Worm (Caenorhabditis elegans) whole organism, L2 larva: ENCODE measurements around the gene C04F5.8.

Experiments
- F13H6.1 ChIP-seq: sonication (generic microtip); optimal IDR thresholded peaks from 2 replicates; lab custom pipeline; 2016; ENCODE audit warnings: missing genetic modification characterization, missing compliant biosample characterization
- Y55F3AM.14 ChIP-seq: fragments of 200-800 bp; sonication (Bioruptor generic); optimal IDR thresholded peaks from 2 replicates; lab custom pipeline; 2018; ENCODE audit warnings: mild to moderate bottlenecking, missing genetic modification characterization, missing compliant biosample characterization
- ZK546.5 ChIP-seq: sonication (generic microtip); optimal IDR thresholded peaks from 2 replicates; lab custom pipeline; 2017; ENCODE audit warnings: missing biosample characterization, missing genetic modification characterization
- alr-1 ChIP-seq: fragments of 150-350 bp; optimal IDR thresholded peaks from 2 replicates; lab custom pipeline; 2014; ENCODE audit warnings: missing biosample characterization, missing genetic modification characterization
- aly-2 ChIP-seq: fragments of 150-350 bp; optimal IDR thresholded peaks from 2 replicates; lab custom pipeline; 2014; ENCODE audit warnings: missing biosample characterization, missing genetic modification characterization
- ama-1 ChIP-seq: fragments of 150-350 bp; optimal IDR thresholded peaks from 2 replicates; lab custom pipeline; 2018; ENCODE audit warnings: inconsistent platforms
- blmp-1 ChIP-seq: sonication (generic microtip); optimal IDR thresholded peaks from 2 replicates; lab custom pipeline; 2017; ENCODE audit warnings: missing genetic modification characterization, mild to moderate bottlenecking, missing compliant biosample characterization, antibody characterized with exemption, moderate library complexity; ENCODE audit not compliant: insufficient read depth
- ceh-16 ChIP-seq: fragments of 150-350 bp; optimal IDR thresholded peaks from 2 replicates; lab custom pipeline; 2014; ENCODE audit warnings: missing biosample characterization, missing genetic modification characterization
- ceh-82 ChIP-seq: fragments of 150-350 bp; optimal IDR thresholded peaks from 2 replicates; lab custom pipeline; 2014; ENCODE audit warnings: missing biosample characterization, missing genetic modification characterization
- crh-2 ChIP-seq: sonication (generic microtip); optimal IDR thresholded peaks from 2 replicates; lab custom pipeline; 2017; ENCODE audit warnings: missing biosample characterization, missing genetic modification characterization
- egl-27 ChIP-seq: sonication (generic microtip); optimal IDR thresholded peaks from 3 replicates; lab custom pipeline; 2017; ENCODE audit warnings: missing biosample characterization, missing genetic modification reagents, missing genetic modification characterization
- elt-1 ChIP-seq: fragments of 150-350 bp; optimal IDR thresholded peaks from 2 replicates; lab custom pipeline; 2014; ENCODE audit warnings: missing biosample characterization, missing genetic modification characterization
- fos-1 ChIP-seq: fragments of 150-350 bp; optimal IDR thresholded peaks from 2 replicates; lab custom pipeline; 2014; ENCODE audit warnings: missing biosample characterization, missing genetic modification characterization
- gmeb-1 ChIP-seq: fragments of 150-350 bp; optimal IDR thresholded peaks from 2 replicates; lab custom pipeline; 2014; ENCODE audit warnings: missing biosample characterization, missing genetic modification characterization
- lin-11 ChIP-seq: fragments of 150-350 bp; sonication (generic microtip); optimal IDR thresholded peaks from 2 replicates; lab custom pipeline; 2014; ENCODE audit warnings: missing biosample characterization, missing genetic modification characterization, inconsistent platforms, mixed read lengths
- lin-13 ChIP-seq: fragments of 150-350 bp; optimal IDR thresholded peaks from 2 replicates; lab custom pipeline; 2014; ENCODE audit warnings: missing biosample characterization, missing genetic modification reagents, missing genetic modification characterization
- lin-39 ChIP-seq: fragments of 150-350 bp; optimal IDR thresholded peaks from 2 replicates; lab custom pipeline; 2014; ENCODE audit warnings: missing biosample characterization, missing genetic modification reagents, missing genetic modification characterization
- lsy-2 ChIP-seq, 2 experiments: fragments of 150-350 bp in 1 of 2; sonication (generic microtip) in 1 of 2; optimal IDR thresholded peaks; 2 replicates each; lab custom pipeline; 2014 to 2017; ENCODE audit warnings: missing biosample characterization in 2 of 2, missing genetic modification characterization in 2 of 2
- mbf-1 ChIP-seq: sonication (generic microtip); optimal IDR thresholded peaks from 2 replicates; lab custom pipeline; 2017; ENCODE audit warnings: missing biosample characterization, missing genetic modification characterization
- mdl-1 ChIP-seq, 2 experiments: fragments of 150-350 bp in 1 of 2; sonication (generic microtip) in 1 of 2; optimal IDR thresholded peaks; 2 replicates each; lab custom pipeline; 2017; ENCODE audit warnings: missing biosample characterization in 2 of 2, missing genetic modification characterization in 2 of 2
- nhr-10 ChIP-seq: sonication (generic microtip); optimal IDR thresholded peaks from 2 replicates; lab custom pipeline; 2017; ENCODE audit warnings: missing biosample characterization, missing genetic modification characterization
- nhr-11 ChIP-seq: fragments of 150-350 bp; optimal IDR thresholded peaks from 2 replicates; lab custom pipeline; 2014; ENCODE audit warnings: missing biosample characterization, missing genetic modification characterization
- nhr-12 ChIP-seq: fragments of 150-350 bp; optimal IDR thresholded peaks from 2 replicates; lab custom pipeline; 2014; ENCODE audit warnings: missing biosample characterization, missing genetic modification characterization
- nhr-129 ChIP-seq: fragments of 150-350 bp; optimal IDR thresholded peaks from 2 replicates; lab custom pipeline; 2014; ENCODE audit warnings: missing biosample characterization, missing genetic modification characterization
- nhr-21 ChIP-seq: fragments of 150-350 bp; optimal IDR thresholded peaks from 2 replicates; lab custom pipeline; 2014; ENCODE audit warnings: missing biosample characterization, missing genetic modification characterization
- nhr-237 ChIP-seq: fragments of 150-350 bp; optimal IDR thresholded peaks from 2 replicates; lab custom pipeline; 2014; ENCODE audit warnings: missing biosample characterization, missing genetic modification characterization
- nhr-25 ChIP-seq: fragments of 150-350 bp; sonication (generic microtip); optimal IDR thresholded peaks from 3 replicates; lab custom pipeline; 2014; ENCODE audit warnings: missing biosample characterization, missing genetic modification characterization
- nhr-6 ChIP-seq: fragments of 150-350 bp; optimal IDR thresholded peaks from 2 replicates; lab custom pipeline; 2014; ENCODE audit warnings: missing biosample characterization, missing genetic modification characterization
- peb-1 ChIP-seq: fragments of 150-350 bp; optimal IDR thresholded peaks from 2 replicates; lab custom pipeline; 2014; ENCODE audit warnings: missing biosample characterization, missing genetic modification characterization
- sem-4 ChIP-seq: fragments of 150-350 bp; optimal IDR thresholded peaks from 2 replicates; lab custom pipeline; 2014; ENCODE audit warnings: missing biosample characterization, missing genetic modification reagents, missing genetic modification characterization
- sma-3 ChIP-seq: sonication (generic microtip); optimal IDR thresholded peaks from 2 replicates; lab custom pipeline; 2016; ENCODE audit warnings: missing genetic modification reagents, missing genetic modification characterization, missing compliant biosample characterization
- sma-9 ChIP-seq, 2 experiments: fragments of 150-350 bp in 1 of 2; sonication (generic microtip) in 1 of 2; optimal IDR thresholded peaks; 2 replicates each; lab custom pipeline; 2014 to 2016; ENCODE audit warnings: missing genetic modification characterization in 2 of 2, mild to moderate bottlenecking in 1 of 2, missing biosample characterization in 1 of 2, missing compliant biosample characterization in 1 of 2, missing genetic modification reagents in 1 of 2, moderate library complexity in 1 of 2
- snpc-4 ChIP-seq: fragments of 150-350 bp; optimal IDR thresholded peaks from 2 replicates; lab custom pipeline; 2014; ENCODE audit warnings: missing biosample characterization, missing genetic modification characterization
- unc-39 ChIP-seq: fragments of 150-350 bp; optimal IDR thresholded peaks from 2 replicates; lab custom pipeline; 2014; ENCODE audit warnings: missing biosample characterization, missing genetic modification characterization
- unc-62 ChIP-seq: fragments of 150-350 bp; optimal IDR thresholded peaks from 2 replicates; lab custom pipeline; 2014; ENCODE audit warnings: missing biosample characterization, missing genetic modification reagents, missing genetic modification characterization
- zag-1 ChIP-seq: fragments of 150-350 bp; optimal IDR thresholded peaks from 2 replicates; lab custom pipeline; 2014; ENCODE audit warnings: missing biosample characterization, missing genetic modification characterization
- ztf-1 ChIP-seq: fragments of 200-800 bp; sonication (Bioruptor generic); conservative IDR thresholded peaks from 2 replicates; pipeline ENCODE4 v1.3.6; 2022; ENCODE audit warnings: missing genetic modification characterization, missing compliant biosample characterization
- ztf-11 ChIP-seq: sonication (generic microtip); optimal IDR thresholded peaks from 2 replicates; lab custom pipeline; 2017; ENCODE audit warnings: missing biosample characterization, missing genetic modification characterization

Gene C04F5.8

ce11 chrV:5113654-5114053 is at the start of gene C04F5.8:
C04F5.8 (minus strand) TSS chrV:5113754.
- TF ChIP-seq blmp-1 (tag; lab: Kevin White, UChicago): no peak
- TF ChIP-seq zag-1 (tag; lab: Kevin White, UChicago): no peak
- TF ChIP-seq sem-4 (tag; lab: Kevin White, UChicago): no peak
- no peak for TF ChIP-seq ztf-1 (GFP tag; lab: Robert Waterston, UW)
- no peak for TF ChIP-seq sma-3 (GFP tag; lab: Kevin White, UChicago)
- no peak for TF ChIP-seq lin-11 (tag; lab: Kevin White, UChicago)
- TF ChIP-seq sma-9 (GFP tag; optimal IDR thresholded peaks at IDR 0.05; lab: Kevin White, UChicago): no peak
- no peak for TF ChIP-seq sma-9 (tag; optimal IDR thresholded peaks at IDR 0.05; lab: Kevin White, UChicago)
- TF ChIP-seq aly-2: no peak
- TF ChIP-seq ama-1: no peak
- TF ChIP-seq peb-1: no peak
- no peak for TF ChIP-seq egl-27
- TF ChIP-seq ZK546.5 (tag; lab: Kevin White, UChicago): no peak
- no peak for TF ChIP-seq ceh-16 (tag; lab: Kevin White, UChicago)
- no peak for TF ChIP-seq nhr-6 (tag; lab: Kevin White, UChicago)
- no peak for TF ChIP-seq nhr-11
- TF ChIP-seq lin-39 (tag; lab: Kevin White, UChicago): no peak
- TF ChIP-seq, all 48 proteins: peak for 0

ce11 chrV:5161792-5162191 is 48.2 kb upstream of the C04F5.8 start, which contains the start of gene abu-6:
abu-6 (minus strand) TSS chrV:5161892.
- no peak for TF ChIP-seq mbf-1
- TF ChIP-seq nhr-25: no peak
- TF ChIP-seq sma-3 (GFP tag; lab: Kevin White, UChicago): no peak
- no peak for TF ChIP-seq nhr-11
- no peak for TF ChIP-seq fos-1 (tag; lab: Kevin White, UChicago)
- no peak for TF ChIP-seq zag-1 (tag; lab: Kevin White, UChicago)
- no peak for TF ChIP-seq unc-39 (tag; lab: Kevin White, UChicago)
- no peak for TF ChIP-seq lin-39 (tag; lab: Kevin White, UChicago)
- TF ChIP-seq ama-1: no peak
- TF ChIP-seq, all 48 proteins: peak for 0

ce11 chrV:5158302-5158701 is 44.7 kb upstream of the C04F5.8 start, which contains the start of gene abu-15:
abu-15 (plus strand) TSS chrV:5158602.
- TF ChIP-seq elt-1 (tag; lab: Kevin White, UChicago) (no peak), nhr-12 (tag; lab: Kevin White, UChicago) (no peak), F13H6.1 (tag; lab: Kevin White, UChicago) (no peak), peb-1 (no peak), nhr-11 (no peak), nhr-129 (tag; lab: Kevin White, UChicago) (no peak), ZK546.5 (tag; lab: Kevin White, UChicago) (no peak), lin-11 (tag; lab: Kevin White, UChicago) (no peak), Y55F3AM.14 (GFP tag; lab: Kevin White, UChicago) (no peak)
- TF ChIP-seq, all 48 proteins: peak for 0

ce11 chrV:5157660-5158059 is 44.1 kb upstream of the C04F5.8 start, which contains the start of gene srx-39:
srx-39 (minus strand) TSS chrV:5157760.
- TF ChIP-seq alr-1: no peak
- no peak for TF ChIP-seq ama-1
- TF ChIP-seq, all 48 proteins: peak for 0

- no peak for TF ChIP-seq ama-1
- no peak for TF ChIP-seq crh-2
- no peak for TF ChIP-seq unc-62
- TF ChIP-seq nhr-12 (tag; lab: Kevin White, UChicago): no peak
- no peak for TF ChIP-seq snpc-4 (tag; lab: Kevin White, UChicago)
- no peak for TF ChIP-seq nhr-10 (tag; lab: Kevin White, UChicago)
- TF ChIP-seq blmp-1 (tag; lab: Kevin White, UChicago): no peak
- TF ChIP-seq, all 48 proteins: peak for 0
Observed at ce11 chrV:5155516-5155915, 42.0 kb upstream of the C04F5.8 start, which contains the start of gene srx-38. srx-38 (minus strand) TSS chrV:5155616.

- TF ChIP-seq elt-1 (tag; lab: Kevin White, UChicago) (no peak), nhr-21 (tag; lab: Kevin White, UChicago) (no peak), nhr-11 (no peak), sem-4 (tag; lab: Kevin White, UChicago) (no peak), gmeb-1 (no peak), lin-13 (GFP tag; lab: Kevin White, UChicago) (no peak), sma-3 (GFP tag; lab: Kevin White, UChicago) (no peak), ceh-82 (tag; lab: Kevin White, UChicago) (no peak), mdl-1 (tag; optimal IDR thresholded peaks at IDR 0.05; lab: Kevin White, UChicago) (no peak), egl-27 (no peak), ztf-11 (tag; lab: Kevin White, UChicago) (no peak), peb-1 (no peak), unc-62 (no peak), zag-1 (tag; lab: Kevin White, UChicago) (no peak), lsy-2 (tag; optimal IDR thresholded peaks at IDR 0.05; lab: Kevin White, UChicago) (no peak), nhr-237 (no peak), aly-2 (no peak), Y55F3AM.14 (GFP tag; lab: Kevin White, UChicago) (no peak), ztf-1 (GFP tag; lab: Robert Waterston, UW) (no peak)
- TF ChIP-seq, all 48 proteins: peak for 0
Observed at ce11 chrV:5150880-5151279, 37.3 kb upstream of the C04F5.8 start, which contains the start of gene srh-130. srh-130 (plus strand) TSS chrV:5151180.
